Worm (Caenorhabditis elegans) whole organism, L1 larva: ENCODE measurements around the gene sptl-1.

Source experiments
- ama-1 ChIP-seq: fragments of 150-350 bp; optimal IDR thresholded peaks from 2 replicates; lab custom pipeline; 2014
- lsy-2 ChIP-seq, 2 experiments: fragments of 150-350 bp; optimal IDR thresholded peaks; 2 replicates each; lab custom pipeline; 2014; ENCODE audit warnings: missing biosample characterization in 2 of 2, missing genetic modification characterization in 2 of 2
- unc-62 ChIP-seq: fragments of 150-350 bp; optimal IDR thresholded peaks from 2 replicates; lab custom pipeline; 2014; ENCODE audit warnings: missing biosample characterization, missing genetic modification reagents, missing genetic modification characterization
- unc-86 ChIP-seq: sonication (generic microtip); optimal IDR thresholded peaks from 2 replicates; lab custom pipeline; 2016; ENCODE audit warnings: missing genetic modification characterization, missing compliant biosample characterization

ce11 chrII:18787-19186 lies 32.7 kb upstream of the sptl-1 start:
- TF ChIP-seq lsy-2 (tag; optimal IDR thresholded peaks at IDR 0.05; lab: Kevin White, UChicago): peak; percentile 51 to 64
- TF ChIP-seq ama-1 (lab: Kevin White, UChicago): no peak
- no peak for TF ChIP-seq unc-62
- TF ChIP-seq unc-86: peak; percentile 59
